Fruit fly (Drosophila melanogaster): ENCODE results near the gene CG13071.

dm6 chr3L:16283821-16284220 is 21.3 kb downstream of the CG13071 start, which contains the start of gene CG13048:
- TF ChIP-seq Jra (GFP tag; optimal IDR thresholded peaks at IDR 0.05) (no peak), psq (GFP tag; optimal IDR thresholded peaks at IDR 0.05) (no peak), h (GFP tag; optimal IDR thresholded peaks at IDR 0.05) (no peak)
